Worm (Caenorhabditis elegans): Measurements from ENCODE around the gene K12B6.11.

K12B6.11 gene

DNA sequence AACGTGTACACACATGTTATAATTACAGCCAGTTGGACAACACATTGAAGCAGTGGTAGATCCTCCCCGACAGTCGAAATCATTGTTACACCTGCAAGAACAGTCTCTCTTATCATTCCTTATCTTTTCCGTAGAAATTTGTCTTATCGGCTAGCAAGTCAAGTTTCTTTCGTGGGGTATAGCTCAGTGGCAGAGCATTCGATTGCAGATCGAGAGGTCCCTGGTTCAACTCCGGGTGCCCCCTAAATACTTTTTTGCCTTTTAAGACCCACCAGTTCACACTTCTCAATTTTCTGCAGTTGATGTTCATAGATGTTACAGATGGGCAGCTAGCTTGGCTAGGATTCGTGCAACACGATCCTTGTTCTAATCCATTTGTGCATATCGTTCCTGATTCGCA, 46.5 kb downstream of the K12B6.11 start (continued):
- TF ChIP-seq hlh-12 (tag; optimal IDR thresholded peaks at IDR 0.05) (peak; percentile 6), K12H6.12 (tag; optimal IDR thresholded peaks at IDR 0.05) (peak; percentile 17), pbrm-1 (GFP tag; IDR thresholded peaks at IDR 0.05) (peak; percentile 70), attf-3 (GFP tag; conservative IDR thresholded peaks at IDR 0.05) (peak; percentile 54), somi-1 (GFP tag; optimal IDR thresholded peaks at IDR 0.05) (peak; percentile 7), ztf-18 (tag; optimal IDR thresholded peaks at IDR 0.05) (peak; percentile 72), B0261.1 (tag; optimal IDR thresholded peaks at IDR 0.05) (peak; percentile 76), snpc-1.1 (tag; optimal IDR thresholded peaks at IDR 0.05; ENCODE audit: insufficient read depth) (no peak), nfya-2 (GFP tag; IDR thresholded peaks at IDR 0.05) (no peak), hlh-26 (GFP tag; conservative IDR thresholded peaks at IDR 0.05) (no peak), him-1 (tag; optimal IDR thresholded peaks at IDR 0.05) (peak; percentile 65), B0336.3 (GFP tag; IDR thresholded peaks at IDR 0.05) (no peak), dox-1 (GFP tag; IDR thresholded peaks at IDR 0.05) (no peak; the same call in 1 of the 2 replicates), mxl-1 (tag; optimal IDR thresholded peaks at IDR 0.05) (peak; percentile 91), akir-1 (GFP tag; optimal IDR thresholded peaks at IDR 0.05) (no peak), ets-4 (GFP tag; optimal IDR thresholded peaks at IDR 0.05) (peak; percentile 67), bed-1 (GFP tag; IDR thresholded peaks at IDR 0.05) (0 out of 2 replicates have a peak, but pooled peaks have one; percentile 45), Y95B8A.8 (GFP tag; IDR thresholded peaks at IDR 0.05) (no peak), zim-3 (tag; optimal IDR thresholded peaks at IDR 0.05) (peak; percentile 11), let-526 (GFP tag; IDR thresholded peaks at IDR 0.05) (no peak), F49E8.2 (tag; optimal IDR thresholded peaks at IDR 0.05; ENCODE audit: insufficient read depth) (no peak), atf-7 (tag; optimal IDR thresholded peaks at IDR 0.05) (peak; percentile 17), nhr-90 (tag; optimal IDR thresholded peaks at IDR 0.05) (peak; percentile 81), aptf-3 (GFP tag; IDR thresholded peaks at IDR 0.05) (peak; percentile 74; the same call in 1 of the 2 replicates), F57C9.4 (tag; optimal IDR thresholded peaks at IDR 0.05) (no peak), F10E7.11 (tag; optimal IDR thresholded peaks at IDR 0.05) (no peak), ceh-79 (tag; optimal IDR thresholded peaks at IDR 0.05) (peak; percentile 75), ZK185.1 (tag; optimal IDR thresholded peaks at IDR 0.05; ENCODE audit: poor library complexity, severe bottlenecking) (peak; percentile 47), pha-4 (tag; optimal IDR thresholded peaks at IDR 0.05) (no peak), Y67H2A.10 (GFP tag; conservative IDR thresholded peaks at IDR 0.05) (no peak), rec-8 (tag; optimal IDR thresholded peaks at IDR 0.05) (peak; percentile 5 to 85), T07F8.4 (tag; optimal IDR thresholded peaks at IDR 0.05) (peak; percentile 42), lin-40 (tag; optimal IDR thresholded peaks at IDR 0.05) (no peak), ceh-91 (GFP tag; IDR thresholded peaks at IDR 0.05) (no peak), aptf-2 (GFP tag; conservative IDR thresholded peaks at IDR 0.05) (no peak), cebp-2 (GFP tag; IDR thresholded peaks at IDR 0.05) (peak; percentile 85), ama-1 (optimal IDR thresholded peaks at IDR 0.05) (no peak), ama-1 (GFP tag; optimal IDR thresholded peaks at IDR 0.05) (peak in 1 of 2 experiments; percentile 83), Y53G8AR.9 (GFP tag; conservative IDR thresholded peaks at IDR 0.05) (no peak), snpc-1.3 (tag; optimal IDR thresholded peaks at IDR 0.05; ENCODE audit: insufficient read depth) (no peak), ceh-40 (GFP tag; IDR thresholded peaks at IDR 0.05) (peak; percentile 91), madf-8 (GFP tag; conservative IDR thresholded peaks at IDR 0.05) (no peak), nfya-1 (tag; optimal IDR thresholded peaks at IDR 0.05; ENCODE audit: borderline replicate concordance, insufficient read depth) (no peak), lsl-1 (GFP tag; optimal IDR thresholded peaks at IDR 0.05) (peak; percentile 35), hsf-1 (GFP tag; IDR thresholded peaks at IDR 0.05) (peak; percentile 71), Y79H2A.3 (GFP tag; conservative IDR thresholded peaks at IDR 0.05) (no peak), ztf-22 (GFP tag; optimal IDR thresholded peaks at IDR 0.05) (peak; percentile 7), lin-35 (GFP tag; optimal IDR thresholded peaks at IDR 0.05) (no peak)

All from whole organism, young adult.